Fruit fly (Drosophila melanogaster): ENCODE data around the gene Gr36b.

Gene Gr36b

dm6 chr2L:17176318-17176717, 2.3 kb upstream of the Gr36b start, which contains the start of gene Gr36a:
Gene Gr36a, plus strand, starts transcription at chr2L:17176618.
- TF ChIP-seq woc (GFP tag; optimal IDR thresholded peaks at IDR 0.05): no peak
- no peak for TF ChIP-seq dmrt93B (GFP tag; optimal IDR thresholded peaks at IDR 0.05)
- no peak for TF ChIP-seq sage (GFP tag; optimal IDR thresholded peaks at IDR 0.05)
- no peak for TF ChIP-seq sv (GFP tag; optimal IDR thresholded peaks at IDR 0.05)

dm6 chr2L:17180038-17180437, 1.5 kb downstream of the Gr36b start, which contains the start of gene Gr36c:
Gene Gr36c, plus strand, starts transcription at chr2L:17180338.
- no peak for TF ChIP-seq Sp1 (GFP tag; optimal IDR thresholded peaks at IDR 0.05)
- TF ChIP-seq rgr (GFP tag; optimal IDR thresholded peaks at IDR 0.05): no peak
- no peak for TF ChIP-seq psq (GFP tag; optimal IDR thresholded peaks at IDR 0.05)
- TF ChIP-seq Abd-B (GFP tag; optimal IDR thresholded peaks at IDR 0.05): no peak
- no peak for TF ChIP-seq lola (GFP tag; optimal IDR thresholded peaks at IDR 0.05)
- TF ChIP-seq Myc (optimal IDR thresholded peaks at IDR 0.05): no peak
- no peak for TF ChIP-seq h (GFP tag; optimal IDR thresholded peaks at IDR 0.05)
- TF ChIP-seq CG32264 (GFP tag; optimal IDR thresholded peaks at IDR 0.05): no peak
- TF ChIP-seq ey (GFP tag; optimal IDR thresholded peaks at IDR 0.05): no peak
- TF ChIP-seq CG9705 (GFP tag; optimal IDR thresholded peaks at IDR 0.05): no peak
- no peak for TF ChIP-seq Mio (GFP tag; optimal IDR thresholded peaks at IDR 0.05)
- TF ChIP-seq usp (GFP tag; optimal IDR thresholded peaks at IDR 0.05): no peak

- TF ChIP-seq woc (GFP tag; optimal IDR thresholded peaks at IDR 0.05) (no peak), dsf (GFP tag; optimal IDR thresholded peaks at IDR 0.05; ENCODE audit: borderline replicate concordance) (no peak), brk (GFP tag; optimal IDR thresholded peaks at IDR 0.05) (no peak), Vsx2 (GFP tag; optimal IDR thresholded peaks at IDR 0.05; ENCODE audit: partially characterized antibody) (no peak), sv (GFP tag; optimal IDR thresholded peaks at IDR 0.05) (no peak), CG32264 (GFP tag; optimal IDR thresholded peaks at IDR 0.05) (no peak)
Observed at dm6 chr2L:17181638-17182037, 3.1 kb downstream of the Gr36b start, which contains the start of gene Grl36a. Gene Grl36a, plus strand, starts transcription at chr2L:17181938.

dm6 chr2L:17195197-17195596, 16.6 kb downstream of the Gr36b start:
- TF ChIP-seq Dif (GFP tag; optimal IDR thresholded peaks at IDR 0.05; ENCODE audit: partially characterized antibody) (no peak), HLH106 (tag; optimal IDR thresholded peaks at IDR 0.05) (no peak), Hr78 (GFP tag; optimal IDR thresholded peaks at IDR 0.05) (no peak), woc (GFP tag; optimal IDR thresholded peaks at IDR 0.05) (no peak), lola (GFP tag; optimal IDR thresholded peaks at IDR 0.05) (no peak), GATAd (GFP tag; optimal IDR thresholded peaks at IDR 0.05) (no peak), fru (GFP tag; optimal IDR thresholded peaks at IDR 0.05) (no peak), Abd-B (GFP tag; optimal IDR thresholded peaks at IDR 0.05) (no peak), Jra (GFP tag; optimal IDR thresholded peaks at IDR 0.05) (no peak), psq (GFP tag; optimal IDR thresholded peaks at IDR 0.05) (no peak), CG9705 (GFP tag; optimal IDR thresholded peaks at IDR 0.05) (no peak), h (GFP tag; optimal IDR thresholded peaks at IDR 0.05) (no peak), CG32264 (GFP tag; optimal IDR thresholded peaks at IDR 0.05) (no peak), Vsx2 (GFP tag; optimal IDR thresholded peaks at IDR 0.05; ENCODE audit: partially characterized antibody) (no peak), Myc (optimal IDR thresholded peaks at IDR 0.05) (no peak), br (GFP tag; optimal IDR thresholded peaks at IDR 0.05) (no peak), OdsH (GFP tag; optimal IDR thresholded peaks at IDR 0.05) (no peak)

dm6 chr2L:17201777-17202176, 23.2 kb downstream of the Gr36b start:
- TF ChIP-seq CG32264 (GFP tag; optimal IDR thresholded peaks at IDR 0.05): no peak
- TF ChIP-seq sv (GFP tag; optimal IDR thresholded peaks at IDR 0.05): no peak
- no peak for TF ChIP-seq Myc (optimal IDR thresholded peaks at IDR 0.05)
- TF ChIP-seq Mio (GFP tag; optimal IDR thresholded peaks at IDR 0.05): no peak
- no peak for TF ChIP-seq dl (GFP tag; optimal IDR thresholded peaks at IDR 0.05; ENCODE audit: insufficient read depth in 1 of 2, partially characterized antibody in 2 of 2)
- TF ChIP-seq foxo (GFP tag; optimal IDR thresholded peaks at IDR 0.05): no peak
- no peak for TF ChIP-seq psq (GFP tag; optimal IDR thresholded peaks at IDR 0.05)
- TF ChIP-seq woc (GFP tag; optimal IDR thresholded peaks at IDR 0.05): no peak
- no peak for TF ChIP-seq Dfd (GFP tag; optimal IDR thresholded peaks at IDR 0.05)
- TF ChIP-seq tai (GFP tag; optimal IDR thresholded peaks at IDR 0.05): no peak
- no peak for TF ChIP-seq Abd-B (GFP tag; optimal IDR thresholded peaks at IDR 0.05)
- TF ChIP-seq OdsH (GFP tag; optimal IDR thresholded peaks at IDR 0.05): no peak
- TF ChIP-seq HLH106 (tag; optimal IDR thresholded peaks at IDR 0.05): no peak
- TF ChIP-seq Hr83 (GFP tag; optimal IDR thresholded peaks at IDR 0.05; ENCODE audit: poor library complexity, severe bottlenecking): no peak
- TF ChIP-seq Jra (GFP tag; optimal IDR thresholded peaks at IDR 0.05): no peak
- TF ChIP-seq lola (GFP tag; optimal IDR thresholded peaks at IDR 0.05): no peak

All from whole organism, wandering third instar larva.